Fruit fly (Drosophila melanogaster): Measurements from ENCODE around the gene Reepl1.

DNA sequence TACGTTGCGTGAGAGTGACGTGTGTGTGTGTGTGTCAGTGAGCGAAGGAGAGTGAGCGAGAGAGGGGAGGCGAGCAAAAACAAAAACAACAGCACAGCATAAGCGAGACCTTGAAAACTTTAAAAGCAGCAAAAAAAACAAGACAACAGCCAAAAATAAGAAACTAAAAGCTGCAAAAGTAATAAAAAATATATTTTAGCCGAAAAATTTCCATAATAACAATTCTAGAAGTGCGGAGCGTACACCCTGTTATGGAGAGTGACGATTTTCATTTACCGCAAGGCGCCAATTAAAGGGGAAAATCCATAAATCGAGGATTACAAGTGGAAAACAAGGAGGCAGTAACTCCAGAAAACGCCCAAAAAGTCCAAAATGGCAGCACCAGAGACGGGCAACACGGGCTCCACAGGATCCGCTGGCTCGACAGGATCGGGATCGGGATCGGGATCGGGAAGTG lies 44.0 kb downstream of the Reepl1 start:
- TF ChIP-seq CG8478 (optimal IDR thresholded peaks at IDR 0.05) (no peak), Dll (optimal IDR thresholded peaks at IDR 0.05) (no peak)

All from whole organism.